Fruit fly (Drosophila melanogaster): ENCODE measurements around the gene ear.

ear gene

DNA sequence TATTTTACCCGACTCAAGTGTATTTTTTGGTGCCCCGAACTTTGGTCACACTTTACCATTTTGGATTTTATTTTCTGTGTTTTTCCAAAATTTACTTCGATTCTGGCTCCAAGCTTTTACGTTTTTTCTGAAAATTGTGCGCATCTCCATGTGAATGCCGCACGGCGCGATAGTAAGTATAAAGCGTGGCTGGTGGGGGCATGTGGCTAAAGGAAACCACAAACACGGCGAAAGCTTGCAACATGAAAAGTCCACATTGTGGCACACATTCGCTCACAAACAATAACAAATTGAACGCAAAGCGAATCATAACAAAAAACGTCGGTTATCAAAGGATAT, at the start of gene ear:
ear (plus strand) TSS at position 10 of the 339 bp plus-strand sequence.
- TF ChIP-seq EcR (GFP tag; optimal IDR thresholded peaks at IDR 0.05) (no peak), CG12605 (GFP tag; IDR thresholded peaks at IDR 0.05) (no peak), rn (GFP tag; IDR thresholded peaks at IDR 0.05) (no peak), CG34367 (tag; optimal IDR thresholded peaks at IDR 0.05) (no peak), Snoo (tag; optimal IDR thresholded peaks at IDR 0.05) (no peak), CG13204 (GFP tag; optimal IDR thresholded peaks at IDR 0.05) (no peak), CG14655 (GFP tag; optimal IDR thresholded peaks at IDR 0.05) (no peak), fd96Ca (GFP tag; IDR thresholded peaks at IDR 0.05) (no peak), CG4496 (GFP tag; IDR thresholded peaks at IDR 0.05) (no peak), CG32121 (GFP tag; IDR thresholded peaks at IDR 0.05) (no peak), Pif1A (GFP tag; optimal IDR thresholded peaks at IDR 0.05) (no peak), Pif1B (GFP tag; optimal IDR thresholded peaks at IDR 0.05) (no peak), CG9948 (tag; optimal IDR thresholded peaks at IDR 0.05) (no peak), D1 (tag; optimal IDR thresholded peaks at IDR 0.05) (no peak), Ets98B (GFP tag; IDR thresholded peaks at IDR 0.05) (no peak), CG10348 (GFP tag; IDR thresholded peaks at IDR 0.05) (no peak)

DNA sequence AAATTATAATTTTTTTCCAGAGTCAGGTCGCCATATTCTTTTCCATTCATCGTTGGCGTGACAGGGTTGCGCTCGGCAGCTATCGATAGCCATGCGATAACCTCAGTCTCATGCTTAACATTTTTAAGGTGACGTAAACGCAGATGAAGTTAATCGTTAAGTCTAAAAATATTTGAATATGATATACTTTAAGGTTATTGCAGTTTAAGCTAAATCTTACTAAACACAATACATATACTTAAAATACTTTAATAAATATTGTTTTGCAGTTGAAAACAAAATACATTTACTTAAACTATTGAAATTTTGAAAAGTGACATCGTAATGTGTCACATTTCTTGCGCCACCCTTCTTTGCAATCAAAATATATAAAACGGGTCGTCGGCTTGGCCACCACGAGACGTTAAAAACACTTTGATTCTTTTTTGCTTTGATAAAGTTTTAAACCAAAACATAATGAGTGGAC, 45.4 kb upstream of the ear start, which contains the start of the genes Cp190 and CG4338:
Cp190 (minus strand) TSS at position 84 of the 466 bp plus-strand sequence.
CG4338 (plus strand) TSS at position 365 of the 466 bp plus-strand sequence.
- TF ChIP-seq Pif1B (GFP tag; optimal IDR thresholded peaks at IDR 0.05) (no peak), CG12605 (GFP tag; IDR thresholded peaks at IDR 0.05) (peak; percentile 94), Snoo (tag; optimal IDR thresholded peaks at IDR 0.05) (peak; percentile 97), CG4496 (GFP tag; IDR thresholded peaks at IDR 0.05) (peak; percentile 93), CG17806 (tag; optimal IDR thresholded peaks at IDR 0.05) (peak; percentile 98), D1 (tag; optimal IDR thresholded peaks at IDR 0.05) (no peak), CG8159 (tag; optimal IDR thresholded peaks at IDR 0.05) (peak; percentile 99), Pif1A (GFP tag; optimal IDR thresholded peaks at IDR 0.05) (no peak), CG14655 (GFP tag; optimal IDR thresholded peaks at IDR 0.05) (no peak), CG10348 (GFP tag; IDR thresholded peaks at IDR 0.05) (peak; percentile 83), CG13204 (GFP tag; optimal IDR thresholded peaks at IDR 0.05) (no peak), gl (tag; optimal IDR thresholded peaks at IDR 0.05) (peak; percentile 91), CG34367 (tag; optimal IDR thresholded peaks at IDR 0.05) (peak; percentile 97), CG9948 (tag; optimal IDR thresholded peaks at IDR 0.05) (peak; percentile 98), CG32121 (GFP tag; IDR thresholded peaks at IDR 0.05) (peak; percentile 96), CG15710 (tag; optimal IDR thresholded peaks at IDR 0.05) (peak; percentile 98), rn (GFP tag; IDR thresholded peaks at IDR 0.05) (peak; percentile 87), Ets98B (GFP tag; IDR thresholded peaks at IDR 0.05) (peak; percentile 90), CG8301 (tag; optimal IDR thresholded peaks at IDR 0.05) (peak; percentile 98), EcR (GFP tag; optimal IDR thresholded peaks at IDR 0.05) (peak; percentile 85), fd96Ca (GFP tag; IDR thresholded peaks at IDR 0.05) (peak; percentile 67; the same call in 2 of the 3 replicates)

DNA sequence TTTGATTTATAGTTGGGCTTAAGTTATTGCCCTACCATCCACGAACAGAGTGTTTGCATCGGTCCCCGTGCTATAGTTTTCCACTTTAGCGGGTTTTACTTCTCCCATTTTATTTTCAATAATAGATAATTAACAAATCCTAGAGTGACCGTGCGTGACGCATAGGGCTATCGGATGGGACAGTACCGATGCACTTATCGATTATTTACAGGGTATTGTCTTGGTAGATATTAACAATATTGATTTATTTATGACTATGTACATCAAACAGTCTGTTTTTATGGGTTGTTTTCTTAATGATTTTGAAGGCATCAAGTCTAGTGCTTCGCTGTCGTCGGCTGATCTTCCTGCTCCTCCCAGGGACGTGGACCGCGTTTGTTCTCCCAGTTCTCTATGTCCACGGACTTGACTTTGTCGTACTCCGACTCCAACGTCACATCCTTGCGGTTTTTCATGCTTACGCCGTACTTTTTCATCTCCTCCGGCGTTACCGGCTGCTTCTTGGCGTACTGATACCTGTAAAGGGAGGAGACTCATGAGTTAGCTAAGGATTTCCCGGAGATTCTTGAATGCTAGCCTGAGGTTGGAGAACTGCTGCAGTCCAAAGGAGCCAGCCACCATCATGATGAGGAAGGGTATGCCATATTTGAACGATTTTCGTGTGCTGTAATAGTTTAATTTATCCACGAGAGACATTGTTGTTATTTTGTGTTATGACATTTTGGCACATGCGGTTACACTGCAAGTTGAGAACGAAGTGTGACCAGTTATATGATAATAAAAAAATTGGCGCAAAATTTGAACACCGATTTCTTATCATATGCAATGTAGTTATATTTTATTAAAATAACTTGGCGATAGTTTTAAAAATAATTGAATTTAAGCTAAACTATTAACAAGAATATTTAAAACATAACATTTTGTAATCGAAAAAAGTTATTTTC, 42.4 kb upstream of the ear start, which contains the start of the genes MRG15 and Tm1:
MRG15 (minus strand) TSS at position 184 of the 944 bp plus-strand sequence.
Tm1 (plus strand) TSS at position 295 of the 944 bp plus-strand sequence.
- TF ChIP-seq rn (GFP tag; IDR thresholded peaks at IDR 0.05) (no peak), CG34367 (tag; optimal IDR thresholded peaks at IDR 0.05) (no peak), CG17806 (tag; optimal IDR thresholded peaks at IDR 0.05) (no peak), Pif1B (GFP tag; optimal IDR thresholded peaks at IDR 0.05) (no peak), gl (tag; optimal IDR thresholded peaks at IDR 0.05) (no peak), fd96Ca (GFP tag; IDR thresholded peaks at IDR 0.05) (no peak), CG12605 (GFP tag; IDR thresholded peaks at IDR 0.05) (no peak), CG14655 (GFP tag; optimal IDR thresholded peaks at IDR 0.05) (no peak), CG8159 (tag; optimal IDR thresholded peaks at IDR 0.05) (no peak), D1 (tag; optimal IDR thresholded peaks at IDR 0.05) (no peak), EcR (GFP tag; optimal IDR thresholded peaks at IDR 0.05) (no peak), Pif1A (GFP tag; optimal IDR thresholded peaks at IDR 0.05) (no peak), CG8301 (tag; optimal IDR thresholded peaks at IDR 0.05) (no peak), CG4496 (GFP tag; IDR thresholded peaks at IDR 0.05) (no peak), Snoo (tag; optimal IDR thresholded peaks at IDR 0.05) (no peak), CG13204 (GFP tag; optimal IDR thresholded peaks at IDR 0.05) (no peak), CG32121 (GFP tag; IDR thresholded peaks at IDR 0.05) (no peak)

DNA sequence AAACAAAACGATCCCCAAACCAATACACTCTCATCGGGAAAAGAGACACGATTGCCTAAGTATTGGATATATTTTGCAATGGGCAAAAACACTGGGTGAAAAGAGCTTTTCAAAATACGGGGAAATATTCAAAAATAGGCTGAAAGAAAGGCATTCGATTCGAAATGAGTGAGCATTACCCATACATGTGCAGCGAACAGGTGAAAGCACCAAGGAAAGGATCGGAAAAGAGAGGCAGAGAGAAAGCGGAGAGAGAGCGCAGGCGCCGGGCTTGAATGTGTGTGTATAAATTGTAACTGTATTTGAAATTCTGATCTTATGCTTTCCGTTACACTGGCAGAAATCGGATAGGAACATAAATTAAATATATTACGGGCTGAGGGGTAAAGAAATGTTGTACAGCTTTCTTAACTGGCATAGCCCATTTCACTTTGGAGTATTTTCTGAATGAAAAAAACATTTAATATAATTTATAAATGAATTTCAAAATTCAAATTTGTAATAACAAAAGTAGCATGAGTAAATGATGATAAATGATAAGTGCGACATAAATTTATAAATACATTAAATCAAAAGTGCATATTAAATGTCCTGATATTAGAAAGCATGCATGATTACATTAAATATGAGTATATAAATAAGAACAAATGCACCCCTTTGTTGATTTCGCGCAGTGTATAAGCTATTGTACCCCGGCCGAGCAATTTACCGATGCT, 39.8 kb upstream of the ear start:
- TF ChIP-seq CG4496 (GFP tag; IDR thresholded peaks at IDR 0.05) (0 out of 3 replicates have a peak, but pooled peaks have one; percentile 25), CG34367 (tag; optimal IDR thresholded peaks at IDR 0.05) (no peak), Pif1A (GFP tag; optimal IDR thresholded peaks at IDR 0.05) (peak; percentile 40), CG15710 (tag; optimal IDR thresholded peaks at IDR 0.05) (peak; percentile 33), CG9948 (tag; optimal IDR thresholded peaks at IDR 0.05) (peak; percentile 42), CG8301 (tag; optimal IDR thresholded peaks at IDR 0.05) (peak; percentile 57), CG17806 (tag; optimal IDR thresholded peaks at IDR 0.05) (peak; percentile 24), Pif1B (GFP tag; optimal IDR thresholded peaks at IDR 0.05) (peak; percentile 43), Ets98B (GFP tag; IDR thresholded peaks at IDR 0.05) (no peak), CG8159 (tag; optimal IDR thresholded peaks at IDR 0.05) (peak; percentile 54), gl (tag; optimal IDR thresholded peaks at IDR 0.05) (no peak), rn (GFP tag; IDR thresholded peaks at IDR 0.05) (no peak), Snoo (tag; optimal IDR thresholded peaks at IDR 0.05) (peak; percentile 74), CG12605 (GFP tag; IDR thresholded peaks at IDR 0.05) (no peak), CG14655 (GFP tag; optimal IDR thresholded peaks at IDR 0.05) (peak; percentile 81)

Measured in whole organism, pupa.